Fruit fly (Drosophila melanogaster) whole organism, adult: ENCODE results near the gene vilya.

ENCODE experiments used
- CG11617 ChIP-seq: fragments of 200-800 bp; sonication (Bioruptor generic); optimal IDR thresholded peaks from 2 replicates; lab custom pipeline; 2017; ENCODE audit warnings: mild to moderate bottlenecking, missing biosample characterization, missing genetic modification reagents, missing genetic modification characterization
- CG12768 ChIP-seq: fragments of 200-800 bp; sonication (Bioruptor generic); optimal IDR thresholded peaks from 2 replicates; lab custom pipeline; 2017; ENCODE audit warnings: missing biosample characterization, missing genetic modification characterization, mild to moderate bottlenecking, moderate library complexity, missing genetic modification reagents
- CG33017 ChIP-seq: fragments of 200-800 bp; sonication (Bioruptor generic); optimal IDR thresholded peaks from 2 replicates; lab custom pipeline; 2018; ENCODE audit warnings: missing biosample characterization, mild to moderate bottlenecking, missing genetic modification characterization, moderate library complexity
- CG7045 ChIP-seq: fragments of 200-800 bp; sonication (Bioruptor generic); optimal IDR thresholded peaks from 2 replicates; lab custom pipeline; 2017; ENCODE audit warnings: missing biosample characterization, mild to moderate bottlenecking, missing genetic modification characterization
- Clk ChIP-seq: fragments of 200-800 bp; sonication (Bioruptor generic); optimal IDR thresholded peaks from 2 replicates; lab custom pipeline; 2017; ENCODE audit warnings: missing biosample characterization, missing genetic modification characterization
- cnc ChIP-seq, 2 experiments: fragments of >200 bp; optimal IDR thresholded peaks; 2 replicates each; lab custom pipeline; 2017
- kay ChIP-seq: fragments of 200-800 bp; sonication (Bioruptor generic); peaks from one replicate; lab custom pipeline; 2016; ENCODE audit warnings: missing biosample characterization, missing genetic modification characterization, borderline replicate concordance
- tj ChIP-seq: fragments of 200-800 bp; sonication (Bioruptor generic); optimal IDR thresholded peaks from 3 replicates; lab custom pipeline; 2017; ENCODE audit warnings: missing biosample characterization, mild to moderate bottlenecking, missing genetic modification characterization, moderate library complexity

DNA sequence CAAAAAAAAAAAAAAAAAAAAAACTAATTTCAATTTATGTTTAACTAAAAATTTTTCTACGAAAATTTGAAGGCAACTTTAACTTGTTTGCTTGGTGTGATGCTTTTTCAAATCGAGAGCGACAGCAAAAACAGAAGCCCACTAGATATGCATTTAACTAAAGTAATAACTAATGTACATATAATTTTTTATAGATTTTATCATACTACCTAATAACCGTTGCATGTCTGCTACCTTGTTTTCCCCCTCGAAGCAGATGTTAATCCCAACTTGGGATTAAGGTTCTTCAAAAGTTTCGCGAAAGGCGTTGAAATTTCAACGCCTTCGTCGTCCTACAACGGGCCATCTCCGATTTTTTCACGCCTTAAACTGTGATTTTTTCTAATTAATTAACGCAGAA, 43.6 kb upstream of the vilya start, which contains the start of gene CG2652:
- TF ChIP-seq cnc (optimal IDR thresholded peaks at IDR 0.05; lab: Kevin White, UChicago) (no peak), CG11617 (no peak), CG33017 (tag; lab: Kevin White, UChicago) (no peak), tj (GFP tag; lab: Kevin White, UChicago) (no peak), CG7045 (GFP tag; lab: Kevin White, UChicago) (no peak), CG12768 (GFP tag; lab: Kevin White, UChicago) (no peak), Clk (GFP tag; lab: Kevin White, UChicago) (no peak), kay (GFP tag; lab: Kevin White, UChicago) (no peak)
